Fruit fly (Drosophila melanogaster) whole organism, wandering third instar larva: ENCODE data around the gene CG32243.

Source experiments
- Abd-B ChIP-seq: fragments of >200 bp; optimal IDR thresholded peaks from 2 replicates; lab custom pipeline; 2017; ENCODE audit warnings: missing biosample characterization, missing genetic modification characterization
- Jra ChIP-seq: sonication (Bioruptor generic); optimal IDR thresholded peaks from 2 replicates; lab custom pipeline; 2016; ENCODE audit warnings: missing biosample characterization, missing genetic modification characterization
- Mio ChIP-seq: sonication (Bioruptor generic); optimal IDR thresholded peaks from 2 replicates; lab custom pipeline; 2016; ENCODE audit warnings: missing biosample characterization, missing genetic modification characterization
- Myc ChIP-seq: fragments of >200 bp; optimal IDR thresholded peaks from 2 replicates; lab custom pipeline; 2017
- N ChIP-seq: fragments of >200 bp; optimal IDR thresholded peaks from 2 replicates; lab custom pipeline; 2018; ENCODE audit warnings: missing biosample characterization, missing external identifiers, missing genetic modification characterization
- OdsH ChIP-seq: fragments of 200-800 bp; sonication (Bioruptor generic); optimal IDR thresholded peaks from 2 replicates; lab custom pipeline; 2016; ENCODE audit warnings: missing biosample characterization, mild to moderate bottlenecking, missing genetic modification characterization
- brk ChIP-seq: fragments of 200-800 bp; sonication (Bioruptor generic); optimal IDR thresholded peaks from 2 replicates; lab custom pipeline; 2016; ENCODE audit warnings: missing biosample characterization, mild to moderate bottlenecking, missing genetic modification characterization
- dl ChIP-seq, 2 experiments: fragments of 175-275, 200-275 bp in 1 of 2; fragments of 200-275 bp in 1 of 2; sonication (Bioruptor generic); optimal IDR thresholded peaks; lab custom pipeline; 2018; ENCODE audit warnings: mild to moderate bottlenecking in 2 of 2, missing biosample characterization in 2 of 2, missing genetic modification characterization in 2 of 2, moderate library complexity in 2 of 2; ENCODE audit not compliant: partially characterized antibody in 2 of 2, insufficient read depth in 1 of 2
- psq ChIP-seq: fragments of 200-800 bp; sonication (Bioruptor generic); optimal IDR thresholded peaks from 3 replicates; lab custom pipeline; 2017; ENCODE audit warnings: missing biosample characterization, mild to moderate bottlenecking, missing genetic modification characterization, moderate library complexity
- sage ChIP-seq: fragments of 200-800 bp; sonication (Bioruptor generic); optimal IDR thresholded peaks from 2 replicates; lab custom pipeline; 2016; ENCODE audit warnings: missing biosample characterization, mild to moderate bottlenecking, missing genetic modification characterization
- usp ChIP-seq: fragments of >200 bp; optimal IDR thresholded peaks from 2 replicates; lab custom pipeline; 2017; ENCODE audit warnings: missing biosample characterization, missing genetic modification characterization
- woc ChIP-seq: sonication (Bioruptor generic); optimal IDR thresholded peaks from 2 replicates; lab custom pipeline; 2016; ENCODE audit warnings: missing biosample characterization, mild to moderate bottlenecking, missing genetic modification characterization

DNA sequence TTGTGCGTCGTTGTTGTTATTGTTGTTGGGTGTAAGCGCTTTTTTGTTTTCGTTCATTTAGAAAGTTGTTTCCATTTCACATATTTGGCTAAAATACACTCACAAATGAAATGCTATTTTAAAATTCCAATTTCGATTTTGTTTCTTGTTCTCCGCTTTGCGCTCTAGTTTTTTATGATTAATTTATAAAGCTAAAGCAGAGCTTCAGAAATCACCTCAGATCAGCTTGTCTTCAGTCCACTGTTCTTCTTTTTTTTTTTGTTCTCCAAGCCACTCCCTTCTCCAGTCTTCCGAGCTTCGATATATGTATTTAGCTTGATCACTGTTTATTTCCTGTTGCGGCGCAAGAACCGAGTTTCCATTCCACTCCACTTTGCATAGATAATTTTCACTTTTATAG, 33.2 kb downstream of the CG32243 start:
- no peak for TF ChIP-seq sage (GFP tag; lab: Kevin White, UChicago)
- no peak for TF ChIP-seq brk (GFP tag; lab: Kevin White, UChicago)
- TF ChIP-seq Jra (GFP tag; lab: Kevin White, UChicago): no peak
- no peak for TF ChIP-seq usp (GFP tag; lab: Kevin White, UChicago)
- no peak for TF ChIP-seq woc (GFP tag; lab: Kevin White, UChicago)
- TF ChIP-seq Abd-B: no peak
- no peak for TF ChIP-seq psq (GFP tag; lab: Kevin White, UChicago)
- no peak for TF ChIP-seq Myc
- no peak for TF ChIP-seq dl (GFP tag; optimal IDR thresholded peaks at IDR 0.05; lab: Kevin White, UChicago; ENCODE audit: insufficient read depth in 1 of 2, partially characterized antibody in 2 of 2)
- TF ChIP-seq Mio: no peak
- TF ChIP-seq OdsH (GFP tag; lab: Kevin White, UChicago): no peak
- no peak for TF ChIP-seq N (GFP tag; lab: Kevin White, UChicago)
